Worm (Caenorhabditis elegans): ENCODE measurements around the gene Y75B7AL.2.

ce11 chrV:1313274-1313673, 44.7 kb downstream of the Y75B7AL.2 start:
- TF ChIP-seq aly-2 (tag; optimal IDR thresholded peaks at IDR 0.05) (no peak), hmg-11 (tag; optimal IDR thresholded peaks at IDR 0.05) (no peak), ztf-4 (tag; optimal IDR thresholded peaks at IDR 0.05) (no peak), egl-5 (tag; optimal IDR thresholded peaks at IDR 0.05) (no peak), R02D3.7 (tag; optimal IDR thresholded peaks at IDR 0.05) (no peak), elt-1 (tag; optimal IDR thresholded peaks at IDR 0.05) (no peak), nhr-11 (tag; optimal IDR thresholded peaks at IDR 0.05) (no peak), snpc-4 (tag; optimal IDR thresholded peaks at IDR 0.05) (no peak), daf-12 (tag; optimal IDR thresholded peaks at IDR 0.05) (no peak), pha-4 (tag; optimal IDR thresholded peaks at IDR 0.05) (no peak)
